Fruit fly (Drosophila melanogaster) ovary, adult (tissue): ENCODE data around the gene bbx.
A peak's percentile ranks its signal among the peaks of the same experiment; 100 is the strongest.

Source experiments
- CG17801 ChIP-seq: fragments of 200-800 bp; optimal IDR thresholded peaks from 2 replicates; lab custom pipeline; 2019; ENCODE audit warnings: missing biosample characterization, mild to moderate bottlenecking, missing genetic modification characterization, moderate library complexity; ENCODE audit not compliant: partially characterized antibody

bbx gene

DNA sequence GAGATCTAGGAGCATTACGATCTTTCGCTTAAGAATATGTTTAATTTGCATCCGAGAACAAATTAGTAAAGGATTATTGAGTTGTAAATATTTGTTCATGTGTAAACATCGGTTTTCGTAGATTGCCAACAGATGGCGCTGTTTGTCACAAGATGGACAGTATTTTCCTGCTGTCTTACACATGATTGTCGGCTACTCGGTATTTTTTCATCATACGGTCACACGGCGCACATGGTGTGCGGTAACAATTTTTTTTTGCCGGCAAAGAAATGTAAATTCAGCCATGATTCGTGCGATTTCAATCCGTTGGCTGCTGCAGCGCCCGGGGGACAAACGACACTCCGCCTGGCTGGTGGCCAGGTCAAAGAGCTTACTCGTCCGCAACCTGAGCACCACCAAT is at the start of gene bbx, which contains the start of gene waw:
Gene bbx, plus strand, starts transcription at position 151 of the 400 bp plus-strand sequence.
Gene waw, plus strand, starts transcription at position 151 of the 400 bp plus-strand sequence.
- no peak for TF ChIP-seq CG17801

DNA sequence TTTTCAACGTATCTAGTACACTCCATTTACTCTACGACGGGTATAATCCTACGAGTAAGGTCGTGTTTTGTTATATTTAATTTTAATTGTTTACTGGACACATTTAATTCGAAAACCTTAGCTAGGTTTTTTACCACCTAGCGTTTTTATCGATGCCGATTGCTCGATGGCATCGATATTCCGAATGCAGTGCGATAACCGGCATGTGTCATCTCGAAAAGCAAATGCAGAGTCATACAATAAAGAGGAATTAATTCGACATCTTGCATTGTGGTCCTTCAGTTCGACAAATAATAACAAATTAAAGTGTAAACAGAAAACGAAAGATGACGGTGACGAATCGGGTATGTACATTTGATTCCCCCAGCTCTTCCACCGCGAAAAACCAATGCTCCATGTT is 47.0 kb upstream of the bbx start, which contains the start of gene Rpt6:
Gene Rpt6, plus strand, starts transcription at position 201 of the 400 bp plus-strand sequence.
- TF ChIP-seq CG17801: peak; percentile 6

DNA sequence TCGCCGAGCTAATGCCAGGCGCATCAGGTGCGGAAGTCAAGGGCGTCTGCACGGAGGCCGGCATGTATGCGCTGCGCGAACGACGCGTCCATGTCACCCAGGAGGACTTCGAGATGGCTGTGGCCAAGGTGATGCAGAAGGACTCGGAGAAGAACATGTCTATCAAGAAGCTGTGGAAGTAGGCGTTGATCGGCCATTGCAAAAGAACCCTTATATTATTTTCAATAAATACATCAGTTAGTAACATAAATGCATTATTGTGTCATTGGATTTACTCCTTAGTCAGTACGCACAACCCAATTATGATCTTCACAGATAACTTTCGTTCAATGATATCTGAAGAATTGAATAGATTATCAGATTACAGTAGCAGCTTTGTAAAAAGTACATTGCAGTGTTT is 45.4 kb upstream of the bbx start, which contains the start of gene CG1801:
Gene CG1801, minus strand, starts transcription at position 101 of the 400 bp plus-strand sequence.
- TF ChIP-seq CG17801: no peak

DNA sequence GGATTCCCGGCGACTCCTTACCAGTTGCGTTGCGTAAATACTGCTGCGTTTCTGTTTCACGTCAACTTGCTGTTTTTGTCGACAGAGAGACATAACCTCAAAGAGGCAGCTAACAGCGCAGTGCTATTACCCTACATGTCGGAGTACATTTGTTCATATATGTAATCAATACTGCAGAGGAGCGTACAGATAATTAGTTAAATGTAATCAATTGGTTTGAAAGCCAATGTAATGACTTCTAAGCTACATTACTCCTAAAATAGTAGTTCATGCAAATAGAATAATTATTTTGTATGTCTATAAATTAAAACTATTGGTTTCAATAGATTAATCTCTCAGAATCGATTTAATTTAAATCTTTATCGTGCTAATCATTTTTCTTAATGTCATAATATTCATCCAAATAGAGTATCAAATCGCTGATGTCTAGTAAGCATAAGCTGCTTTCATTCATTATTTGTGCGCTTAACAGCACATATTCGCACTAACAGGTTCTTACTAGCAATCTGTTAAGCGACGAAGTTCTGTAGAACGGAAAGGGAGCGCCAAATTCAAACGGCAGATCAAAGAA is 43.5 kb upstream of the bbx start, which contains the start of the genes SLIRP1 and anox:
Gene SLIRP1, minus strand, starts transcription at position 95 of the 571 bp plus-strand sequence.
Gene anox, minus strand, starts transcription at position 95 of the 571 bp plus-strand sequence.
- TF ChIP-seq CG17801: peak; percentile 82

DNA sequence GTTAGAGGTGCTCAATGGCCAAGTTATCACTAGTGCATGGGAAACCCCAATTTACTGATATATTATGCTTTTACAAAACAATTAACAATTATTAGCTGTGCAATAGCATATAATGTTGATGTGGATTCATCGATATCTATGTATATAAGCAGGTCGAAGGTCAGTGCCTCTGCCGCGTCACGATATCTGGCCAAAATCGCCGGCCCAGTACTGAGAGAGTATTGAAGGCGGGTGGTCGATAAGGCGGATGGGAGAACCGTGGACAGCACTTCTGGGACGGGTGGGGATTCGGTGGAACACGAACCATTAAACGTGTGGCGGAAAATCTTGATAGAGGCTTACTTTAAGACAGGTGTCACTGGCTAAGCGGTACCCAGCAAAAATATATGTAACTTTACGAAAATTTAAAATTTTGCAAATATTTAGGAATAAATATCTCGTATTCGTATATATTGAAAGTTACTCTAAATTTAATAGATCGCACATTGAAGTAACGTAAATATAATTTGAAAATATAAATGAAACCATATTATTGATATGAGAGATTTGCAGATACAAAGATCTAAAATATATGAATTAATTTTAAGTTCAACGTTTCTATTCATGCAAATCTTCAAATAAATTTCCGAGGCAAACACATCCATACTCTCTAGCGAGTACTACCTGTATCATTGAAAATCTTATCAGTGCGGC is 40.4 kb upstream of the bbx start:
- peak; percentile 59 for TF ChIP-seq CG17801

DNA sequence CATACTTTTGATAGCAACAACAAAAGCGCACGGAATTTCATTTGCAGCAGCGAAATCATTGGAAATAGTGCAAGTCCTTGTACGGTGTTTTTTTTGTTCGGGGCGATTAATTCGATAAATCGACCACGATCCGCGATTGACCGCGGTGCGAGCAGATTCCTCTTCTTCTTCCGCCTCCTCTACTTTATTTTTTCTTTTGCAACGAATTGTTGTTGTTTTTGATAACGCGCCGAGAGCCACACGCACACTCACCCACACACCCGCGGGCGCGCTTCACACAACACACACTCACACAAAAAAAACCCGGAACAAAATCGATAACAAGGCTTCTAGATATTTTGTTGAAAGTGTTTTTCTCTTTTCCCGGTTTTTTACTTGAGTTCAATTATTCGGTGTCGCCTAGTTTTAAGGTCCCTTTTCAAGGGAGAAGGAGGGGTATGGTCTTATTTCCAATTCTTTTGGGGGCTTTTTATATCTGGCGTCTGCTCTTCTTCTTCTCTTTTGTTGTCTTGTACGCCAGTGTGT is 39.6 kb upstream of the bbx start:
- TF ChIP-seq CG17801: no peak

DNA sequence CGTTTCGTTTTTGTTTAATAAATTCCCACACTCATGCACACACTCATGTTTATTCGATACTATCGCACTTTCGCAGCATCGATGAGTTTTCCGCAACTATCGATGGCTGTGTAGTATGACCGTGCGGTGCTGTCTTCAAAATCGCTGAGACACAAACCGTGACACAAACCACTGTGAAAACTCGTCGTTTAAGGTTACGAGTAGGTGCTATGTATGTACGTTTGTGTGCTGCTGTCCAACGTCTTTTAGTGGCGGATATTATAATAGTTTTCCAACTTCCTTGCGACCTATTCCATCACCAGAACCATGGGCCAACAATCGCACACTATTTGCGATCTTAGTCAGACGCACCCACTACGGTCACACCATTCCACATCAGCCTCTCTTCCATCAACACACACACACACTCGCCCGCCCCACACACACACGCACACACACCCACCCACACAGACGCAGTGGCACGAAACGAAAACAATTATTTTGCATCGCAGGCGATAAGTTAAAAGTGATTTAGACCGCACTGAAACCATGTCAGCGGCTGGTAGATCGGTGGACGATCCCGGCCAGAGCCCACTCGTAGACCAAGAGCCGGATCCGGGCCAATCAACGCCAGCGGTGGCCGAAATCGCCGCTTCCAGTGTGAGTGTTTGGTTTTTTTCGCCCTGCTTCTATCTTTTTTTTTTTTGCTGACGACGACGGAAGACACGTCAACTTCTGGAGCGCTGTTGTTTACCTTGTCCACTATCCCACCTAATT is 38.7 kb upstream of the bbx start, which contains the start of the genes Dd and CG1486:
Gene Dd, minus strand, starts transcription at position 77 of the 756 bp plus-strand sequence.
Gene CG1486, plus strand, starts transcription at position 114 of the 756 bp plus-strand sequence.
- peak; percentile 50 for TF ChIP-seq CG17801

DNA sequence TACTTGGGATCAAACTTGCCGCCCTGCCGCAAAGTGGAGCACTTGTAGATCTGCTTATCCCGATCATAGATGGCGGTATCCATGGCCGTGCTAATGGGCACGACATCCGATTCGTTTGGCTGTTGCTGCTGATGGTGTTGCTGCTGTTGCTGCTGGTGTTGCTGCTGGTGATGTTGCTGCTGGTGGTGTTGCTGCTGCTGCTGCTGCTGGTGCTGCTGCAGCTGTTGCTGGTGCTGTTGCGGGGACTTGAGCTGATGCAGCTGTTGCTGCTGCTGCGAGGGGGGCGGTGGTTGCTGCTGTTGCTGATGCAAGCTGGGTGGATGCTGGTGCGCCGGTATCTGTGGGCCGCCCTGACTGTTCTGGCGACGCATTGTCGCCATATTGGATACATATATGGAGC is 29.7 kb upstream of the bbx start:
- no peak for TF ChIP-seq CG17801

DNA sequence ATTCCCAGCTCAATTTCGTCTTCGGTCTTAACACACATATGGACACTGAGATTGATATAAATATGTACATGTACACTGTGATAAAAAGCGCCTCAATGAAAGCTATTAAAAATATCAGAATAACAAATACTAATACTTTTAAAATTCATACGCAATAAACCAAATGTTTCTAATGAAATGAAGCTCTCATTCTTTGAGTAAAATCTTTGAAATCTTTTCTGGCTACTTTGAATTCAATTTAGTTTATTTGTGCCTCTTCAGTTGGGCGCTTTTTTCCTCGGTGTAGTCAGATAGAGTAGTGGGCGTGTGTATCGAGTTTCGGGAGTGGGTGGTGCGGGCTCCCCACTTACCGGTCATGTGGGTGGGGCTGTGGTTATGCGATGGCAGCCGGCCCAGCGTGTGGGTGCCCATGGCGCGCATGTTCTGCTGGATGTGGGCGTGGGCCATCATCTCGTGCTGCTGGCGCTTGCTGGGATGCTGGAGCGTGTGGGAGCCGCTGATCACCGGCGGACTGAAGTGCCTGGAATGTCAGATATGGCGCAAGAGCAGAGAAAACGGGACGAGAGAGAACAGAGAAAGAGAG is 28.2 kb upstream of the bbx start:
- no peak for TF ChIP-seq CG17801

DNA sequence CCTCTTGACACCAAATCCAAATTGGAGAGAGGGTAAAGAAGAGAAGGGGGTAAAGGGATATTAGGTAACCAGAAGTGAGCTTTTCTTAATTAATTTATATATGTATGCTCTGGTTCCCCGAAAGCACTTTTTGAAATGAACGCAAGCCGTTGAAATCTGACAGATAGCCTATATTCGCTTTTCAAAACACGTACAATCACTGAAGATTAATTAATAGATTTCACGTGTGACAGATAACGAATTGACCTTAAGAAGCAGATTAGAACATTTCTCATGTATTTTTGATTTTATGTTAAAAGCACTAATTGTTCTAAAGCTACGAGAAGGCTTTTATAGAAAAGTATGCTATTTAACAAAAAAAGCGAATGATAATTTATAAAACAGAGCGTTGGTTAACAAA is 25.8 kb upstream of the bbx start:
- TF ChIP-seq CG17801: no peak

DNA sequence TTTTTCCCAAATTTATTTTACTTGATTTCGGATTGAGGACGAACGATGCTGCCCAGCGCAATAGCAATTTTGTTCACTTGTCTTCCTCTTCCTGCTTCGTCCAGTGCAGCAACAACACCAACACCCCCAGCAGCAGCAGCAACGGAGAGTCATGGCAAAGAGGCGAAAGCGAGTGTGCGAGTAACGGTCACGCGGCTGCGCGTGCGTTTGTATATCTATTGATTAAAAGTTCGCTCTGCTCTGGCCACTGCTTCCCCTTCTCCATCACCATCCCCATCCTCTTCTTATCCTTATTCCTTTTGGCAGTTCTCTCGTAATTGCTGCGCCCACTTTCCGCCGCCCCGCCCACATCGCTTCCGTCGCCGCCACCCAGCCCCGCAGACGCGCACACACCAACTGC is 24.7 kb upstream of the bbx start:
- TF ChIP-seq CG17801: no peak

DNA sequence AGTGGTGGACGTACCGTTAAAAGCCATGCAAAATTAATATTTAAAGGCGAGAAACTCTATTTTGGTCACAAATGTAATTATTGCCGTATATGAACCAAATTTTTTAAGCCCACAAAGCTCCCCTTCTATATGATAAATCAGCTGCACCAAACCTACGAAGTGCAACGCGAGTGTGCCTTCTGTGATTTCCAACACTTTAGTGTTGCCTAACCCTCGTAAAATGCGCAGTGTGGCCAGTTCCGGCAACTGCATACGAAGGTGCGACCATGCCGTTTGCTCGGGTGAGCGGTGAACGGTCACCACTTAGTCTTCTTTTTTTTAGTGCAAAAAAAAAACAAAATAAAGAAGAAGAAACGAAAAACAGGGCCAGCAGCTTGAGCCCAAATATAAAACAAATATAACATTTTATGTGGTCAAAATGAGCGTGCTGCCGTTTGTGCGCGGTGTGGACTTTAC is 23.3 kb upstream of the bbx start, which contains the start of the genes tty and fliI:
Gene tty, minus strand, starts transcription at position 201 of the 456 bp plus-strand sequence.
Gene fliI, plus strand, starts transcription at position 266 of the 456 bp plus-strand sequence.
- peak; percentile 95 for TF ChIP-seq CG17801

DNA sequence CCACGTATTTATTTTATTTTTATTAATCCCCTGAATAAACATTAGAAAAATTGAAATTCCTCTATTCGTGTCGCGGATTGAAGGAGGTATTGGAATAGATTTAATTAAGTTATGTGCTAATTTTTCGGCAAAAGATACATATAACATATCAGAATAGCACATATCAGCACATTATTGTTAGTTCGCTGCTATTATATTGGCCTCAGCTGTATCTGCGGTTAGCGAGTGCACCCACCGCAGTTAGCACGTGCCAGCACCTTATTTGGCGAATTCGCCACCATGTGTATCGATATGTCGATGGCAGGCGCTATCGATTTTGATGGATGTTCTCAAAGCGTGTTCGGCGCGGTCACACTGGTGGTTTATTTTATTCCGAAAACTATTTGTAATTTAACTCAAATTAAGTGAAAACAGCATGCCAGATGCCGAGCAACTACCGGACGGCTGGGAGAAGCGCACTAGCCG is 17.8 kb upstream of the bbx start, which contains the start of gene dod:
Gene dod, plus strand, starts transcription at position 323 of the 465 bp plus-strand sequence.
- TF ChIP-seq CG17801: peak; percentile 56

DNA sequence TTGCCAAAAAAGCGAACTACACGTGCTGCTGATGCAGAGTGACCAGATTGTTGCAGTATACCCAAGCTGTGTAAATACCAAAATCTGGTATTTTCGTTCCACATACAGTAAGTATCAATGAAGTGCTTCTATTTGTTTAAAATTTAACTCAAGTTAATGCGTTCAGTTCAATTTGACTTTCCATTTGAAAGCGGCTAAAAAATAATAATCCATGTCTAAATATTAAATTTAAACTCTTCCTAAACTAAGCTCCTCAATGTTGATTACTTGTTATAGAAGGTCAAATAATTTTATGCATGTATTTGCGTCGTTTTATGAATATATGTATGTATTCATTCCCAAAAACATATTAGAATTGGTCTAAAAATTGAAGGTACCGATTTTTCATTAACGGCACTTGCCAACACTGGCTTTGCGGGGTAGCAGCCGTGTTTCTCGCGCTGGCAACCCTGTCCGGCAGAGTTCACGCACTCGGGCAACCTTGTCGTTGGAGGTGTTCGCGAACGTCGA is 13.0 kb upstream of the bbx start, which contains the start of the genes peng and sol:
Gene peng, minus strand, starts transcription at position 44 of the 510 bp plus-strand sequence.
Gene sol, plus strand, starts transcription at position 481 of the 510 bp plus-strand sequence.
- peak; percentile 56 for TF ChIP-seq CG17801

DNA sequence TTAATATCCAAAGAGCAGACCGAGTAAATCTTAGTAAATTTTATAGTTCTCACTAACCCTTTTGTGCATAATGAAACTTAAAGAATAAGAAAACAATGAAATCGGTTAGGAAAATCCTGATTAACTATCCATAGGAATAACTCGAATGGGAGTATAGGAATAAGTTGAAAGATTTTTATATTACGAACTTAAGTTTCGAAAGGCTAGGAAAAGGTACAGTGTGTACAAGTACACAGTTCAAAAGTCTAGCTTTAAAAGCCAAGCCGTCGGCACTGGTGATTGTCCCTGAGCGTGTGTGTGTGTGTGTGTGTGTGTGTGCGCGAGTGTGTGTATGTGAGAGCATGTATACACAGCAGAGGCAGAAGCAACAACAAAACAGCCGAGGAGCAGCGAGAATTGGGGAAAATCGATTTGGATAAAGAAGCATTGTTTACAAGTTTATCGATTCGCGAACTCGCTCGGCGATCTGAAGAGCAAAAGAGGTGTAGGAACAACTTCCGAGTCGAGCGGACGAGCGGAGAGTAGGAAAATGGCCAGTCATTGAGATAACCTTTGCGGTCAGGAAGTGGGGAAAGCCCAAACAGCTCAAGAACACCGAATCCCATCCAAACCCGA is 11.5 kb upstream of the bbx start:
- no peak for TF ChIP-seq CG17801
